Worm (Caenorhabditis elegans) whole organism, L2 larva: Measurements from ENCODE around the gene nas-20.

Experiments
- lin-39 ChIP-seq: fragments of 150-350 bp; optimal IDR thresholded peaks from 2 replicates; lab custom pipeline; 2014; ENCODE audit warnings: missing biosample characterization, missing genetic modification reagents, missing genetic modification characterization
- ztf-11 ChIP-seq: sonication (generic microtip); optimal IDR thresholded peaks from 2 replicates; lab custom pipeline; 2017; ENCODE audit warnings: missing biosample characterization, missing genetic modification characterization

ce11 chrV:11450257-11450656 is 21.9 kb downstream of the nas-20 start, which contains the start of gene col-156:
- TF ChIP-seq ztf-11 (tag; lab: Kevin White, UChicago) (no peak), lin-39 (tag; lab: Kevin White, UChicago) (no peak)
